Fruit fly (Drosophila melanogaster) whole organism, embryonic: ENCODE data around the gene lectin-37Db.

Source experiments
- Adf1 ChIP-seq: fragments of 200-800 bp; sonication (Bioruptor generic); IDR thresholded peaks from 2 replicates; pipeline ENCODE4 v1.3.6; 2022; ENCODE audit warnings: missing biosample characterization, missing genetic modification characterization
- B-H1 ChIP-seq: fragments of 200-800 bp; sonication (Bioruptor generic); IDR thresholded peaks from 3 replicates; pipeline ENCODE4 v1.3.6; 2022; ENCODE audit warnings: missing biosample characterization, missing genetic modification characterization
- CG10431 ChIP-seq: fragments of 200-800 bp; sonication (Bioruptor generic); optimal IDR thresholded peaks from 3 replicates; lab custom pipeline; 2018; ENCODE audit warnings: missing biosample characterization, mild to moderate bottlenecking, missing genetic modification characterization
- CG10565 ChIP-seq: fragments of 200-800 bp; sonication (Bioruptor generic); optimal IDR thresholded peaks from 3 replicates; lab custom pipeline; 2016; ENCODE audit warnings: missing biosample characterization, mild to moderate bottlenecking, missing genetic modification characterization
- CG12659 ChIP-seq: fragments of 200-800 bp; sonication (Bioruptor generic); optimal IDR thresholded peaks from 3 replicates; lab custom pipeline; 2017; ENCODE audit warnings: mild to moderate bottlenecking, missing biosample characterization, missing genetic modification reagents, missing genetic modification characterization
- CG1529 ChIP-seq: fragments of 200-800 bp; sonication (Bioruptor generic); optimal IDR thresholded peaks from 3 replicates; lab custom pipeline; 2018; ENCODE audit warnings: missing biosample characterization, missing genetic modification characterization
- CG17802 ChIP-seq: fragments of 200-800 bp; sonication (Bioruptor generic); optimal IDR thresholded peaks from 2 replicates; lab custom pipeline; 2018; ENCODE audit warnings: missing biosample characterization, mild to moderate bottlenecking, missing genetic modification characterization, moderate library complexity
- CG18476 ChIP-seq: fragments of 200-800 bp; sonication (Bioruptor generic); optimal IDR thresholded peaks from 2 replicates; lab custom pipeline; 2016; ENCODE audit warnings: missing biosample characterization, mild to moderate bottlenecking, missing genetic modification characterization
- CG31441 ChIP-seq: fragments of 200-800 bp; sonication (Bioruptor generic); IDR thresholded peaks from 2 replicates; pipeline ENCODE4 v1.3.6; 2022; ENCODE audit warnings: missing biosample characterization, missing genetic modification characterization
- CG32532 ChIP-seq: fragments of 200-800 bp; sonication (Bioruptor generic); IDR thresholded peaks from 2 replicates; pipeline ENCODE4 v1.3.6; 2022; ENCODE audit warnings: missing biosample characterization, missing genetic modification characterization
- CG33557 ChIP-seq: fragments of 200-800 bp; sonication (Bioruptor generic); optimal IDR thresholded peaks from 2 replicates; lab custom pipeline; 2019; ENCODE audit warnings: missing biosample characterization, mild to moderate bottlenecking, missing genetic modification characterization, moderate library complexity
- CG4282 ChIP-seq: fragments of 200-800 bp; sonication (Bioruptor generic); optimal IDR thresholded peaks from 2 replicates; lab custom pipeline; 2016; ENCODE audit warnings: missing biosample characterization, missing genetic modification characterization
- CG5180 ChIP-seq: fragments of 200-800 bp; sonication (Bioruptor generic); optimal IDR thresholded peaks from 3 replicates; lab custom pipeline; 2017; ENCODE audit warnings: missing biosample characterization, missing genetic modification characterization, mild to moderate bottlenecking, moderate library complexity, missing genetic modification reagents
- CG6683 ChIP-seq: fragments of 200-800 bp; sonication (Bioruptor generic); optimal IDR thresholded peaks from 2 replicates; lab custom pipeline; 2017; ENCODE audit warnings: missing biosample characterization, mild to moderate bottlenecking, missing genetic modification characterization, missing genetic modification reagents
- CG6791 ChIP-seq: fragments of 200-800 bp; sonication (Bioruptor generic); IDR thresholded peaks from 3 replicates; pipeline ENCODE4 v1.3.6; 2022; ENCODE audit warnings: missing biosample characterization, missing genetic modification characterization; ENCODE audit not compliant: partially characterized antibody
- CG7745 ChIP-seq: fragments of 200-800 bp; sonication (Bioruptor generic); optimal IDR thresholded peaks from 2 replicates; lab custom pipeline; 2018; ENCODE audit warnings: missing biosample characterization, mild to moderate bottlenecking, missing genetic modification characterization, moderate library complexity
- Dref ChIP-seq: fragments of 200-800 bp; sonication (Bioruptor generic); IDR thresholded peaks from 2 replicates; pipeline ENCODE4 v1.3.6; 2022; ENCODE audit warnings: missing biosample characterization, missing genetic modification characterization
- Ets65A ChIP-seq: fragments of 200-800 bp; sonication (Bioruptor generic); peaks from one replicate; lab custom pipeline; 2016; ENCODE audit warnings: missing biosample characterization, missing genetic modification characterization
- Fer3 ChIP-seq: fragments of 200-800 bp; sonication (Bioruptor generic); optimal IDR thresholded peaks from 2 replicates; lab custom pipeline; 2018; ENCODE audit warnings: missing biosample characterization, mild to moderate bottlenecking, missing genetic modification characterization, moderate library complexity
- H2.0 ChIP-seq: fragments of 200-800 bp; sonication (Bioruptor generic); IDR thresholded peaks from 2 replicates; pipeline ENCODE4 v1.3.6; 2022; ENCODE audit warnings: missing biosample characterization, missing genetic modification characterization
- MBD-R2 ChIP-seq: fragments of 200-800 bp; sonication (Bioruptor generic); IDR thresholded peaks from 2 replicates; pipeline ENCODE4 v1.3.6; 2022; ENCODE audit warnings: missing biosample characterization, missing genetic modification characterization
- Med ChIP-seq: fragments of 200-800 bp; sonication (Bioruptor generic); peaks from one replicate; lab custom pipeline; 2016; ENCODE audit warnings: missing biosample characterization, missing genetic modification characterization, mild to moderate bottlenecking, inconsistent platforms, moderate library complexity
- Myb ChIP-seq: fragments of 200-800 bp; sonication (Bioruptor generic); optimal IDR thresholded peaks from 2 replicates; lab custom pipeline; 2016; ENCODE audit warnings: missing biosample characterization, missing genetic modification characterization
- Opbp ChIP-seq: fragments of 200-800 bp; sonication (Bioruptor generic); IDR thresholded peaks from 3 replicates; pipeline ENCODE4 v1.3.6; 2022; ENCODE audit warnings: missing biosample characterization, missing genetic modification characterization; ENCODE audit not compliant: partially characterized antibody
- Optix ChIP-seq: fragments of 200-800 bp; sonication (Bioruptor generic); IDR thresholded peaks from 3 replicates; pipeline ENCODE4 v1.3.6; 2022; ENCODE audit warnings: missing biosample characterization, missing genetic modification characterization
- PHDP ChIP-seq: fragments of 200-800 bp; sonication (Bioruptor generic); optimal IDR thresholded peaks from 3 replicates; lab custom pipeline; 2018; ENCODE audit warnings: missing biosample characterization, mild to moderate bottlenecking, missing genetic modification characterization, moderate library complexity
- Scr ChIP-seq: fragments of 200-800 bp; sonication (Bioruptor generic); IDR thresholded peaks from 2 replicates; pipeline ENCODE4 v1.3.6; 2022; ENCODE audit warnings: missing biosample characterization, missing genetic modification characterization; ENCODE audit not compliant: partially characterized antibody
- Xrp1 ChIP-seq: fragments of 200-800 bp; sonication (Bioruptor generic); IDR thresholded peaks from 2 replicates; pipeline ENCODE4 v1.3.6; 2022; ENCODE audit warnings: missing biosample characterization, missing genetic modification characterization
- bigmax ChIP-seq: fragments of 200-800 bp; sonication (Bioruptor generic); optimal IDR thresholded peaks from 2 replicates; lab custom pipeline; 2018; ENCODE audit warnings: missing biosample characterization, mild to moderate bottlenecking, missing genetic modification characterization
- caup ChIP-seq: fragments of 200-800 bp; sonication (Bioruptor generic); optimal IDR thresholded peaks from 3 replicates; lab custom pipeline; 2017; ENCODE audit warnings: missing biosample characterization, mild to moderate bottlenecking, missing genetic modification characterization, moderate library complexity; ENCODE audit not compliant: severe bottlenecking
- chn ChIP-seq: fragments of 200-800 bp; sonication (Bioruptor generic); optimal IDR thresholded peaks from 2 replicates; lab custom pipeline; 2016; ENCODE audit warnings: missing biosample characterization, missing genetic modification characterization
- crp ChIP-seq, 2 experiments: fragments of 200-800 bp; sonication (Bioruptor generic); optimal IDR thresholded peaks; 2 replicates in 1 of 2; 3 replicates in 1 of 2; lab custom pipeline; 2017; ENCODE audit warnings: missing biosample characterization in 2 of 2, missing genetic modification characterization in 2 of 2, mild to moderate bottlenecking in 1 of 2, moderate library complexity in 1 of 2
- danr ChIP-seq: fragments of 200-800 bp; sonication (Bioruptor generic); IDR thresholded peaks from 2 replicates; pipeline ENCODE4 v1.3.6; 2022; ENCODE audit warnings: missing biosample characterization, missing genetic modification characterization
- dati ChIP-seq: fragments of 200-800 bp; sonication (Bioruptor generic); IDR thresholded peaks from 2 replicates; pipeline ENCODE4 v1.3.6; 2022; ENCODE audit warnings: missing biosample characterization, missing genetic modification characterization
- dysf ChIP-seq: fragments of 200-800 bp; sonication (Bioruptor generic); IDR thresholded peaks from 3 replicates; pipeline ENCODE4 v1.3.6; 2022; ENCODE audit warnings: missing biosample characterization, missing genetic modification characterization
- en ChIP-seq: fragments of 200-800 bp; sonication (Bioruptor generic); optimal IDR thresholded peaks from 2 replicates; lab custom pipeline; 2016; ENCODE audit warnings: missing biosample characterization, missing genetic modification characterization
- ewg ChIP-seq: fragments of 200-800 bp; sonication (Bioruptor generic); optimal IDR thresholded peaks from 3 replicates; lab custom pipeline; 2017; ENCODE audit warnings: mild to moderate bottlenecking, missing biosample characterization, missing genetic modification reagents, missing genetic modification characterization
- fd3F ChIP-seq: fragments of 200-800 bp; sonication (Bioruptor generic); optimal IDR thresholded peaks from 2 replicates; lab custom pipeline; 2018; ENCODE audit warnings: missing biosample characterization, mild to moderate bottlenecking, missing genetic modification characterization, moderate library complexity
- gem ChIP-seq: fragments of 200-800 bp; sonication (Bioruptor generic); optimal IDR thresholded peaks from 2 replicates; lab custom pipeline; 2019; ENCODE audit warnings: missing biosample characterization, mild to moderate bottlenecking, missing genetic modification characterization, moderate library complexity
- gsb ChIP-seq: fragments of 200-800 bp; sonication (Bioruptor generic); IDR thresholded peaks from 2 replicates; pipeline ENCODE4 v1.3.6; 2022; ENCODE audit warnings: missing biosample characterization, missing genetic modification characterization
- h ChIP-seq: fragments of >200 bp; optimal IDR thresholded peaks from 2 replicates; lab custom pipeline; 2017
- jumu ChIP-seq: fragments of 200-800 bp; sonication (Bioruptor generic); optimal IDR thresholded peaks from 3 replicates; lab custom pipeline; 2016; ENCODE audit warnings: missing biosample characterization, missing genetic modification characterization
- pita ChIP-seq: fragments of 200-800 bp; sonication (Bioruptor generic); optimal IDR thresholded peaks from 2 replicates; lab custom pipeline; 2017; ENCODE audit warnings: missing biosample characterization, mild to moderate bottlenecking, missing genetic modification characterization
- repo ChIP-seq: fragments of 200-800 bp; sonication (Bioruptor generic); optimal IDR thresholded peaks from 2 replicates; lab custom pipeline; 2016; ENCODE audit warnings: missing biosample characterization, missing genetic modification characterization
- sr ChIP-seq: fragments of 200-800 bp; sonication (Bioruptor generic); IDR thresholded peaks from 3 replicates; pipeline ENCODE4 v1.3.6; 2022; ENCODE audit warnings: missing biosample characterization, missing genetic modification characterization
- sug ChIP-seq: fragments of 200-800 bp; optimal IDR thresholded peaks from 2 replicates; lab custom pipeline; 2019; ENCODE audit warnings: missing biosample characterization, mild to moderate bottlenecking, missing genetic modification characterization, moderate library complexity
- tap ChIP-seq: fragments of 200-800 bp; optimal IDR thresholded peaks from 3 replicates; lab custom pipeline; 2019; ENCODE audit warnings: missing biosample characterization, mild to moderate bottlenecking, missing genetic modification characterization, moderate library complexity
- tin ChIP-seq: fragments of 200-800 bp; sonication (Bioruptor generic); optimal IDR thresholded peaks from 3 replicates; lab custom pipeline; 2016; ENCODE audit warnings: missing biosample characterization, missing genetic modification characterization
- unc-4 ChIP-seq: fragments of 200-800 bp; sonication (Bioruptor generic); IDR thresholded peaks from 2 replicates; pipeline ENCODE4 v1.3.6; 2022; ENCODE audit warnings: missing biosample characterization, missing genetic modification characterization; ENCODE audit not compliant: partially characterized antibody
- wdn ChIP-seq: fragments of 200-800 bp; sonication (Bioruptor generic); IDR thresholded peaks from 2 replicates; pipeline ENCODE4 v1.3.6; 2022; ENCODE audit warnings: missing biosample characterization, missing genetic modification characterization
- wor ChIP-seq: fragments of 200-800 bp; sonication (Bioruptor generic); IDR thresholded peaks from 2 replicates; pipeline ENCODE4 v1.3.6; 2022; ENCODE audit warnings: missing biosample characterization, missing genetic modification characterization
- z ChIP-seq: fragments of 200-800 bp; sonication (Bioruptor generic); IDR thresholded peaks from 3 replicates; pipeline ENCODE4 v1.3.6; 2022; ENCODE audit warnings: missing biosample characterization, missing genetic modification characterization

lectin-37Db gene

dm6 chr2L:19433292-19433691 lies 14.4 kb downstream of the lectin-37Db start (continued):
- TF ChIP-seq Adf1 (no peak), CG1529 (GFP tag; lab: Kevin White, UChicago) (no peak), CG5180 (no peak), CG6791 (GFP tag; lab: Robert Waterston, UW) (no peak), MBD-R2 (no peak), Fer3 (tag; lab: Kevin White, UChicago) (peak; percentile 8), B-H1 (GFP tag; lab: Robert Waterston, UW) (no peak), fd3F (no peak), Optix (no peak), bigmax (GFP tag; lab: Kevin White, UChicago) (no peak), CG12659 (peak; percentile 6), Myb (GFP tag; lab: Kevin White, UChicago) (no peak), Med (GFP tag; lab: Kevin White, UChicago) (peak; percentile 72), CG32532 (no peak), dati (GFP tag; lab: Robert Waterston, UW) (no peak), crp (GFP tag; optimal IDR thresholded peaks at IDR 0.05; lab: Kevin White, UChicago) (no peak), Opbp (GFP tag; lab: Robert Waterston, UW) (no peak), tap (tag; lab: Kevin White, UChicago) (no peak), CG4282 (GFP tag; lab: Kevin White, UChicago) (no peak), pita (GFP tag; lab: Kevin White, UChicago) (no peak), CG17802 (tag; lab: Kevin White, UChicago) (no peak), Ets65A (GFP tag; lab: Kevin White, UChicago) (no peak), tin (no peak), en (no peak), wdn (GFP tag; lab: Robert Waterston, UW) (no peak), sr (no peak), unc-4 (GFP tag; lab: Robert Waterston, UW) (no peak), Scr (GFP tag; lab: Robert Waterston, UW) (no peak), danr (GFP tag; lab: Robert Waterston, UW) (no peak), sug (tag; lab: Kevin White, UChicago) (peak; percentile 11), wor (GFP tag; lab: Robert Waterston, UW) (no peak), CG7745 (tag; lab: Kevin White, UChicago) (no peak), CG31441 (GFP tag; lab: Robert Waterston, UW) (0 out of 2 replicates have a peak, but pooled peaks have one; percentile 14), Dref (GFP tag; lab: Robert Waterston, UW) (no peak), CG10565 (GFP tag; lab: Kevin White, UChicago) (no peak), h (lab: Kevin White, UChicago) (no peak), z (GFP tag; lab: Robert Waterston, UW) (no peak), gsb (GFP tag; lab: Robert Waterston, UW) (no peak), CG10431 (GFP tag; lab: Kevin White, UChicago) (no peak), gem (tag; lab: Kevin White, UChicago) (peak; percentile 53), CG33557 (GFP tag; lab: Kevin White, UChicago) (no peak), repo (GFP tag; lab: Kevin White, UChicago) (no peak), caup (GFP tag; lab: Kevin White, UChicago) (peak; percentile 11), CG18476 (GFP tag; lab: Kevin White, UChicago) (no peak), dysf (no peak), Xrp1 (GFP tag; lab: Robert Waterston, UW) (no peak; the same call in 1 of the 2 replicates), ewg (GFP tag; lab: Kevin White, UChicago) (no peak), CG6683 (GFP tag; lab: Kevin White, UChicago) (no peak), jumu (no peak), H2.0 (GFP tag; lab: Robert Waterston, UW) (no peak), PHDP (tag; lab: Kevin White, UChicago) (peak; percentile 32), chn (GFP tag; lab: Kevin White, UChicago) (no peak)
